Worm (Caenorhabditis elegans): ENCODE data around the gene trh-1.

The trh-1 gene

ce11 chrIV:17367294-17367693, 1.1 kb upstream of the trh-1 start, which contains the start of gene zipt-17:
Gene zipt-17 (minus strand): TSS chrIV:17367394.
- TF ChIP-seq egl-27 (tag; optimal IDR thresholded peaks at IDR 0.05), result no peak
- no peak for TF ChIP-seq mml-1 (tag; optimal IDR thresholded peaks at IDR 0.05)
- TF ChIP-seq sea-2 (GFP tag; optimal IDR thresholded peaks at IDR 0.05), result no peak
- no peak for TF ChIP-seq nfya-1 (tag; optimal IDR thresholded peaks at IDR 0.05; ENCODE audit: insufficient read depth)
- no peak for TF ChIP-seq lsy-12 (tag; optimal IDR thresholded peaks at IDR 0.05)
- TF ChIP-seq fos-1 (tag; optimal IDR thresholded peaks at IDR 0.05), result no peak
- TF ChIP-seq R02D3.7 (tag; optimal IDR thresholded peaks at IDR 0.05), result no peak
- TF ChIP-seq ceh-9 (tag; optimal IDR thresholded peaks at IDR 0.05), result no peak
- no peak for TF ChIP-seq tbx-2 (tag; optimal IDR thresholded peaks at IDR 0.05)
- no peak for TF ChIP-seq elt-1 (tag; optimal IDR thresholded peaks at IDR 0.05)
- no peak for TF ChIP-seq mdl-1 (tag; optimal IDR thresholded peaks at IDR 0.05)
- TF ChIP-seq ceh-16 (tag; optimal IDR thresholded peaks at IDR 0.05), result no peak
- TF ChIP-seq pha-4 (tag; optimal IDR thresholded peaks at IDR 0.05), result no peak
- TF ChIP-seq ZK546.5 (tag; optimal IDR thresholded peaks at IDR 0.05), result no peak
- TF ChIP-seq zag-1 (tag; optimal IDR thresholded peaks at IDR 0.05), result no peak
- no peak for TF ChIP-seq ama-1 (optimal IDR thresholded peaks at IDR 0.05)

ce11 chrIV:17371469-17371868, 3.1 kb downstream of the trh-1 start, which contains the start of gene C30H6.5:
Gene C30H6.5 (plus strand): TSS chrIV:17371769.
- no peak for TF ChIP-seq pqm-1 (tag; optimal IDR thresholded peaks at IDR 0.05)
- no peak for TF ChIP-seq ztf-4 (tag; optimal IDR thresholded peaks at IDR 0.05)
- TF ChIP-seq nhr-25 (tag; optimal IDR thresholded peaks at IDR 0.05), result no peak
- TF ChIP-seq lin-15B (tag; optimal IDR thresholded peaks at IDR 0.05), result no peak
- TF ChIP-seq nhr-28 (tag; optimal IDR thresholded peaks at IDR 0.05), result no peak
- TF ChIP-seq ceh-28 (tag; optimal IDR thresholded peaks at IDR 0.05), result no peak
- no peak for TF ChIP-seq pha-4 (tag; optimal IDR thresholded peaks at IDR 0.05)
- TF ChIP-seq zag-1 (tag; optimal IDR thresholded peaks at IDR 0.05), result no peak
- no peak for TF ChIP-seq ceh-82 (tag; optimal IDR thresholded peaks at IDR 0.05)
- TF ChIP-seq unc-62 (GFP tag; optimal IDR thresholded peaks at IDR 0.05), result no peak
- no peak for TF ChIP-seq lsy-12 (tag; optimal IDR thresholded peaks at IDR 0.05)
- TF ChIP-seq elt-1 (tag; optimal IDR thresholded peaks at IDR 0.05), result no peak
- no peak for TF ChIP-seq eor-1 (tag; optimal IDR thresholded peaks at IDR 0.05)
- no peak for TF ChIP-seq daf-12 (tag; optimal IDR thresholded peaks at IDR 0.05)
- TF ChIP-seq nhr-12 (tag; optimal IDR thresholded peaks at IDR 0.05), result no peak
- TF ChIP-seq nhr-23 (tag; optimal IDR thresholded peaks at IDR 0.05), result no peak

ce11 chrIV:17376127-17376526, 7.7 kb downstream of the trh-1 start, which contains the start of gene haf-1:
Gene haf-1 (plus strand): TSS chrIV:17376427.
- TF ChIP-seq elt-2 (tag; optimal IDR thresholded peaks at IDR 0.05) (no peak), nhr-76 (tag; optimal IDR thresholded peaks at IDR 0.05) (no peak), nhr-43 (tag; optimal IDR thresholded peaks at IDR 0.05; ENCODE audit: poor library complexity, severe bottlenecking) (no peak), aly-2 (tag; optimal IDR thresholded peaks at IDR 0.05) (no peak), pha-4 (tag; optimal IDR thresholded peaks at IDR 0.05) (peak; percentile 43), nhr-77 (tag; optimal IDR thresholded peaks at IDR 0.05) (no peak), fkh-10 (GFP tag; optimal IDR thresholded peaks at IDR 0.05) (no peak), mml-1 (tag; optimal IDR thresholded peaks at IDR 0.05) (no peak), pqm-1 (tag; optimal IDR thresholded peaks at IDR 0.05) (peak; percentile 45), nhr-11 (tag; optimal IDR thresholded peaks at IDR 0.05) (no peak), daf-12 (tag; optimal IDR thresholded peaks at IDR 0.05) (no peak), mdl-1 (tag; optimal IDR thresholded peaks at IDR 0.05) (no peak), ztf-4 (tag; optimal IDR thresholded peaks at IDR 0.05) (no peak)

- TF ChIP-seq lin-39 (tag; optimal IDR thresholded peaks at IDR 0.05) (no peak), lin-15B (tag; optimal IDR thresholded peaks at IDR 0.05) (peak; percentile 71), ama-1 (optimal IDR thresholded peaks at IDR 0.05) (no peak), jun-1 (tag; optimal IDR thresholded peaks at IDR 0.05) (no peak), ztf-4 (tag; optimal IDR thresholded peaks at IDR 0.05) (no peak), aly-2 (tag; optimal IDR thresholded peaks at IDR 0.05) (no peak), nfya-1 (tag; optimal IDR thresholded peaks at IDR 0.05; ENCODE audit: insufficient read depth) (peak; percentile 24), fkh-10 (GFP tag; optimal IDR thresholded peaks at IDR 0.05) (no peak), snpc-4 (tag; optimal IDR thresholded peaks at IDR 0.05) (peak; percentile 43), ztf-11 (tag; optimal IDR thresholded peaks at IDR 0.05) (no peak), ceh-16 (tag; optimal IDR thresholded peaks at IDR 0.05) (no peak), pqm-1 (tag; optimal IDR thresholded peaks at IDR 0.05) (no peak), nhr-76 (tag; optimal IDR thresholded peaks at IDR 0.05) (no peak), fos-1 (tag; optimal IDR thresholded peaks at IDR 0.05) (no peak), tbx-2 (tag; optimal IDR thresholded peaks at IDR 0.05) (no peak), elt-2 (tag; optimal IDR thresholded peaks at IDR 0.05) (peak; percentile 8), unc-62 (GFP tag; optimal IDR thresholded peaks at IDR 0.05) (no peak), pha-4 (tag; optimal IDR thresholded peaks at IDR 0.05) (peak; percentile 94), ZK546.5 (tag; optimal IDR thresholded peaks at IDR 0.05) (no peak), fkh-2 (tag; optimal IDR thresholded peaks at IDR 0.05) (no peak), nhr-77 (tag; optimal IDR thresholded peaks at IDR 0.05) (no peak), eor-1 (tag; optimal IDR thresholded peaks at IDR 0.05) (no peak), nhr-23 (tag; optimal IDR thresholded peaks at IDR 0.05) (no peak), ceh-82 (tag; optimal IDR thresholded peaks at IDR 0.05) (no peak), elt-3 (tag; optimal IDR thresholded peaks at IDR 0.05) (no peak), nhr-28 (tag; optimal IDR thresholded peaks at IDR 0.05) (no peak), nhr-11 (tag; optimal IDR thresholded peaks at IDR 0.05) (no peak), daf-12 (tag; optimal IDR thresholded peaks at IDR 0.05) (no peak), lsy-12 (tag; optimal IDR thresholded peaks at IDR 0.05) (no peak), mml-1 (tag; optimal IDR thresholded peaks at IDR 0.05) (no peak), hmg-11 (tag; optimal IDR thresholded peaks at IDR 0.05) (peak; percentile 24), zag-1 (tag; optimal IDR thresholded peaks at IDR 0.05) (no peak)
These were observed 11.8 kb downstream of the trh-1 start, which contains the start of the genes C30H6.9 and dlat-2 for ce11 chrIV:17380061-17380680. Gene C30H6.9 (minus strand): TSS chrIV:17380170. Gene dlat-2 (plus strand): TSS chrIV:17380626.

Data from whole organism, L3 larva.